Worm (Caenorhabditis elegans): Measurements from ENCODE around the gene F43D2.6.

DNA sequence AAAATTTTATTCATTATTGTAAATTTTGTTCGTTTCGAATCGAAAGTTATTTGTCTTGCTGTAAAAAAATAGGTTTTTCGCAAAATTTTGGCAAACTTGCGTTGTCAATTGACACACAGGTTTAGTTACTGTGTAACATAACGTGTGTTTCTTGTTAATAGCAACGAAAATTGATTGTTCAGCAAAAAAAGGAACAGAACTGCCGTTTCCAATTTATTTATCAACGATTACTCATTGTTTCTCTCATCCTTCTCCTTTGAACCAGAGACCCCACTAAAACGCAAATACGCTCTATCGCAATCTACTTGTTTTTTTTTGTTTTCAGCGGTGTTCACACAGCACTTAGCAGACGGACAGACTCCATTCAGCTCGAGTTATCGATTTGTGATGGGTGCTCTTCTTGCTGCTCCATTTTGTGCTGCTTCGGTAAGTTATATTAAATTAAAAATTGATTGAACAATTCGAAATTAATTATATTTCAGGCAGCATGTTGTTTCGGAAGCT, 37.2 kb downstream of the F43D2.6 start, which contains the start of gene R11H6.2:
- TF ChIP-seq lim-6 (tag; optimal IDR thresholded peaks at IDR 0.05) (no peak), elt-2 (tag; optimal IDR thresholded peaks at IDR 0.05) (no peak), unc-55 (GFP tag; optimal IDR thresholded peaks at IDR 0.05) (no peak), tbx-2 (tag; optimal IDR thresholded peaks at IDR 0.05) (no peak), ama-1 (optimal IDR thresholded peaks at IDR 0.05) (no peak)

Data from whole organism, late embryonic.